Fruit fly (Drosophila melanogaster): ENCODE data around the gene CG42502.

Gene CG42502

DNA sequence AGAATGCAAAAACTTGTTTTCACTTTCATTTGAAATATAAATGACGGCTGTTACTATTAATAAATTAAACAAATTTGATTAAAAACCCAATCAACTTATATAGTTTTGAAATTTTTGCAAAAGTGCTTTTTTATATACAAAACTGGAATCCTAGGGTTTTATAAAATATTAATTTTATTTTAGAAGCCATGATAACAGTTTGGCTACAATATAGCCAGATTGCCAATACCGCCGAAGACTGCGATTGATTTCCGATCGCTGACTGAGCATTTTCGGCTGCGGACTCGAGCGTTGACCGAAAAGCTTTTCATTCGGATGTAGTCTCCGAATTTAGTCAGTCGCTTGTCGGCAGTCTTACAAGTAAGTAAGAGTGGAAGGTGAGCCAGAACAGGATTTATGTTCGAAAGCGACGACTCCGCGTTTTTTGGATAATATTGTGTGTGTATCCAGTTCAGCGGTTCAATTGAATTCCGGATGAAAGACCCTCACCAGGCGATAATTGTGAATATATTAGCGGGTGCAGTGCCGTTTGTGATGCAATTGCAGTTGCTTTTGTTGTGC is 12.3 kb upstream of the CG42502 start, which contains the start of gene Ugt36D1:
Gene Ugt36D1 (plus strand): TSS at position 306 of the 561 bp plus-strand sequence.
- TF ChIP-seq HLH106 (tag; optimal IDR thresholded peaks at IDR 0.05) = no peak
- TF ChIP-seq sv (GFP tag; optimal IDR thresholded peaks at IDR 0.05) = no peak
- peak; percentile 28 for TF ChIP-seq h (GFP tag; optimal IDR thresholded peaks at IDR 0.05)
- TF ChIP-seq Vsx2 (GFP tag; optimal IDR thresholded peaks at IDR 0.05; ENCODE audit: partially characterized antibody) = peak; percentile 81
- peak; percentile 66 for TF ChIP-seq Hnf4 (GFP tag; optimal IDR thresholded peaks at IDR 0.05)
- TF ChIP-seq Sp1 (GFP tag; optimal IDR thresholded peaks at IDR 0.05) = peak; percentile 61
- peak; percentile 40 for TF ChIP-seq br (GFP tag; optimal IDR thresholded peaks at IDR 0.05)
- no peak for TF ChIP-seq CrebA (GFP tag; optimal IDR thresholded peaks at IDR 0.05; ENCODE audit: borderline replicate concordance)
- peak; percentile 82 for TF ChIP-seq Myc (optimal IDR thresholded peaks at IDR 0.05)
- TF ChIP-seq brk (GFP tag; optimal IDR thresholded peaks at IDR 0.05) = no peak
- peak; percentile 63 for TF ChIP-seq Dif (GFP tag; optimal IDR thresholded peaks at IDR 0.05; ENCODE audit: partially characterized antibody)
- peak; percentile 18 for TF ChIP-seq psq (GFP tag; optimal IDR thresholded peaks at IDR 0.05)
- TF ChIP-seq GATAd (GFP tag; optimal IDR thresholded peaks at IDR 0.05) = no peak
- TF ChIP-seq woc (GFP tag; optimal IDR thresholded peaks at IDR 0.05) = peak; percentile 75
- TF ChIP-seq Mio (GFP tag; optimal IDR thresholded peaks at IDR 0.05) = no peak
- no peak for TF ChIP-seq Dfd (GFP tag; optimal IDR thresholded peaks at IDR 0.05)
- no peak for TF ChIP-seq Hr78 (GFP tag; optimal IDR thresholded peaks at IDR 0.05)
- no peak for TF ChIP-seq dl (GFP tag; optimal IDR thresholded peaks at IDR 0.05; ENCODE audit: insufficient read depth in 1 of 2, partially characterized antibody in 2 of 2)
- no peak for TF ChIP-seq Rel (GFP tag; optimal IDR thresholded peaks at IDR 0.05)
- peak; percentile 51 for TF ChIP-seq Rel (tag; optimal IDR thresholded peaks at IDR 0.05)
- peak in 1 of 2 experiments; percentile 5 for TF ChIP-seq foxo (GFP tag; optimal IDR thresholded peaks at IDR 0.05)
- TF ChIP-seq fru (GFP tag; optimal IDR thresholded peaks at IDR 0.05) = no peak
- TF ChIP-seq Hr83 (GFP tag; optimal IDR thresholded peaks at IDR 0.05; ENCODE audit: poor library complexity, severe bottlenecking) = peak; percentile 75
- peak; percentile 30 for TF ChIP-seq rgr (GFP tag; optimal IDR thresholded peaks at IDR 0.05)
- no peak for TF ChIP-seq OdsH (GFP tag; optimal IDR thresholded peaks at IDR 0.05)
- peak; percentile 22 for TF ChIP-seq Jra (GFP tag; optimal IDR thresholded peaks at IDR 0.05)

- no peak for TF ChIP-seq Vsx2 (GFP tag; optimal IDR thresholded peaks at IDR 0.05; ENCODE audit: partially characterized antibody)
These were observed 11.8 kb upstream of the CG42502 start for dm6 chr2L:18822805-18823204.

- no peak for TF ChIP-seq Rel (GFP tag; optimal IDR thresholded peaks at IDR 0.05)
- no peak for TF ChIP-seq Rel (tag; optimal IDR thresholded peaks at IDR 0.05)
- no peak for TF ChIP-seq lola (GFP tag; optimal IDR thresholded peaks at IDR 0.05)
- TF ChIP-seq CG32264 (GFP tag; optimal IDR thresholded peaks at IDR 0.05) = no peak
- TF ChIP-seq N (GFP tag; optimal IDR thresholded peaks at IDR 0.05) = no peak
- TF ChIP-seq pan (optimal IDR thresholded peaks at IDR 0.05) = no peak
- no peak for TF ChIP-seq Myc (optimal IDR thresholded peaks at IDR 0.05)
These were observed 8.0 kb upstream of the CG42502 start, which contains the start of gene Ugt36F1 for dm6 chr2L:18819044-18819443. Gene Ugt36F1 (plus strand): TSS chr2L:18819344.

DNA sequence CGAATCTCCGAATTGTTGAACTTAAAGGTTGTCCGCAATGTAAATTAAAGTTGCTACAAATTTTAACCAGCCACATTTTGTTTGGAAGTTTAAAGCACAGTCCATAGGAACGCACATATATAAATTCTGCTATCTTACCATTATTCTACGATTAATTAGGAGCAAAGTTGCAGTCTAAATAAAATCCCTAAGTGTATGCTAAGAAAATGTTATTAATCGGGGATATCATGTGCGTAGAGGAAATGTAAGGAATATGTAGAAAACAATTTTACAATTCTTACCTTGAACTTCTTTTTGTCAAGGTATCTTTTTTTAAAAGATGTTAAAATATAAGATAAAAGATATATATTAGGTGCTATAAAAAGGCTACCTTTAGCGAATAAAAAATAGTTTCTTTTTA is 7.3 kb upstream of the CG42502 start:
- TF ChIP-seq Myc (optimal IDR thresholded peaks at IDR 0.05) (peak; percentile 64), rgr (GFP tag; optimal IDR thresholded peaks at IDR 0.05) (no peak)

DNA sequence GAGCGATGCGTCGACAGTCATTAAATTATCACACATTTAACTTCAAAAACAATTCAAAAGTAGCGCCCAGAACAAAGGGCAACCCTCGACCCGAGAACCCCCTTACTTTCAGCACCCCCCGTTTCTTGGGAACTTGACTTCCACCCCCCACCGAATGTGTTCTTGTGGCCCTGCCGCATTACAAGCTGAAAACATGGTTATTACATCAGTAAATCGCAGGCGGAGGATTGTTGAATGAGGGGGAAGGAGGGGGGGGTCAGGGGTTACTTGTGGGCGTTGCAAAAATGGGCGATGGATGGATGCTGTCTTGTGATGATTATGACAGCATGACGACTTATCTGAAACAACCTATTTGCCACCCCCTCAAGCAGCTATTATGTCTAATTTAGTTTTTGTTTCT is 4.1 kb upstream of the CG42502 start:
- TF ChIP-seq Dfd (GFP tag; optimal IDR thresholded peaks at IDR 0.05) (no peak), CG9705 (GFP tag; optimal IDR thresholded peaks at IDR 0.05) (no peak), br (GFP tag; optimal IDR thresholded peaks at IDR 0.05) (no peak), dsf (GFP tag; optimal IDR thresholded peaks at IDR 0.05; ENCODE audit: borderline replicate concordance) (no peak), Jra (GFP tag; optimal IDR thresholded peaks at IDR 0.05) (no peak), rgr (GFP tag; optimal IDR thresholded peaks at IDR 0.05) (no peak), psq (GFP tag; optimal IDR thresholded peaks at IDR 0.05) (no peak), woc (GFP tag; optimal IDR thresholded peaks at IDR 0.05) (no peak), sv (GFP tag; optimal IDR thresholded peaks at IDR 0.05) (no peak), GATAd (GFP tag; optimal IDR thresholded peaks at IDR 0.05) (no peak)
